Worm (Caenorhabditis elegans) whole organism, young adult: ENCODE data around the gene srw-95.

ENCODE experiments used
- B0019.2 ChIP-seq: fragments of 200-800 bp; sonication (Bioruptor generic); conservative IDR thresholded peaks from 2 replicates; pipeline ENCODE4 v1.3.6; 2022; ENCODE audit warnings: missing genetic modification reagents, missing genetic modification characterization, missing compliant biosample characterization
- C17E4.6 ChIP-seq: fragments of 200-800 bp; sonication (Bioruptor generic); IDR thresholded peaks from 2 replicates; pipeline ENCODE4 v1.3.6; 2022; ENCODE audit warnings: missing genetic modification reagents, missing genetic modification characterization, missing compliant biosample characterization
- F39B2.1 ChIP-seq: fragments of 200-800 bp; sonication (Bioruptor generic); IDR thresholded peaks from 2 replicates; pipeline ENCODE4 v1.3.6; 2022; ENCODE audit warnings: missing genetic modification reagents, missing genetic modification characterization, missing compliant biosample characterization
- F52B5.7 ChIP-seq: sonication (generic microtip); optimal IDR thresholded peaks from 2 replicates; lab custom pipeline; 2016; ENCODE audit warnings: mild to moderate bottlenecking, missing genetic modification characterization, missing compliant biosample characterization
- F57C9.4 ChIP-seq: sonication (generic microtip); optimal IDR thresholded peaks from 2 replicates; lab custom pipeline; 2017; ENCODE audit warnings: mild to moderate bottlenecking, missing genetic modification characterization, missing compliant biosample characterization
- ama-1 ChIP-seq, 3 experiments: fragments of 150-350 bp in 1 of 3; sonication (generic microtip) in 2 of 3; optimal IDR thresholded peaks; 2 replicates each; lab custom pipeline; 2014 to 2018; ENCODE audit warnings: missing biosample characterization in 2 of 3, missing genetic modification characterization in 2 of 3, missing genetic modification reagents in 2 of 3
- die-1 ChIP-seq: sonication (generic microtip); optimal IDR thresholded peaks from 2 replicates; lab custom pipeline; 2016; ENCODE audit warnings: missing genotype, mild to moderate bottlenecking, missing genetic modification characterization, missing compliant biosample characterization
- ekl-4 ChIP-seq: fragments of 200-800 bp; sonication (Bioruptor generic); IDR thresholded peaks from 2 replicates; pipeline ENCODE4 v1.3.6; 2022; ENCODE audit warnings: missing genetic modification reagents, missing genetic modification characterization, missing compliant biosample characterization
- madf-10 ChIP-seq: sonication (generic microtip); optimal IDR thresholded peaks from 2 replicates; lab custom pipeline; 2016; ENCODE audit warnings: mild to moderate bottlenecking, missing genetic modification characterization, missing compliant biosample characterization
- rcor-1 ChIP-seq: fragments of 200-800 bp; sonication (Bioruptor generic); IDR thresholded peaks from 2 replicates; pipeline ENCODE4 v1.3.6; 2022; ENCODE audit warnings: missing genetic modification reagents, missing genetic modification characterization, missing compliant biosample characterization
- sea-2 ChIP-seq: fragments of 200-800 bp; sonication (Bioruptor generic); IDR thresholded peaks from 2 replicates; pipeline ENCODE4 v1.3.6; 2022; ENCODE audit warnings: missing genetic modification characterization, missing compliant biosample characterization
- tlf-1 ChIP-seq: fragments of 200-800 bp; sonication (Bioruptor generic); optimal IDR thresholded peaks from 2 replicates; lab custom pipeline; 2018; ENCODE audit warnings: mild to moderate bottlenecking, missing genetic modification characterization, missing compliant biosample characterization
- zfh-2 ChIP-seq: fragments of 200-800 bp; sonication (Bioruptor generic); conservative IDR thresholded peaks from 2 replicates; pipeline ENCODE4 v1.3.6; 2022; ENCODE audit warnings: missing genetic modification reagents, missing genetic modification characterization, missing compliant biosample characterization

DNA sequence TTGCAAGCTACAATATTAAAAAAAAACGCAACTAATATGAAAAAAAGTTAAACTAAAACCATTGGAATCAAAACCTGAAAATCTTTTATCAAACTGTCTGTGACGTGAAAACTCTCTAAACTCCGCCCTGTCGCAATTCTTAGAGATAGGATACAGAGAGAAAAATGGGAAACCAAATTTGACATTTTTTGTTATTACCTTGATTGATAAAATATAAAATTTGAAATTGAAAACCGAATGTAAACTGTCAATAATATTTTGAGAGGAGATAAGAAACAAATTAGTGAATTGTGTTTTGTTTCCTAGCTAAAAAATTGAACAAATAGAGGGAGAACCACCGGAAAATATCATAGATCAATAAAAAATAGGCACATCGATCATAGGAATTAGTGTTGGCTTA lies 10.0 kb downstream of the srw-95 start:
- no peak for TF ChIP-seq sea-2 (GFP tag; lab: Robert Waterston, UW)
- no peak for TF ChIP-seq ama-1 (optimal IDR thresholded peaks at IDR 0.05; lab: Kevin White, UChicago)
- TF ChIP-seq ama-1 (GFP tag; optimal IDR thresholded peaks at IDR 0.05; lab: Kevin White, UChicago) = no peak
- TF ChIP-seq ekl-4 (GFP tag; lab: Robert Waterston, UW) = no peak
- TF ChIP-seq F52B5.7 = no peak
- no peak for TF ChIP-seq F39B2.1 (GFP tag; lab: Robert Waterston, UW)
- TF ChIP-seq tlf-1 = no peak
- TF ChIP-seq madf-10 (tag; lab: Kevin White, UChicago) = no peak
- TF ChIP-seq rcor-1 = no peak
- TF ChIP-seq C17E4.6 (GFP tag; lab: Robert Waterston, UW) = no peak
- no peak for TF ChIP-seq B0019.2
- TF ChIP-seq zfh-2 (GFP tag; lab: Robert Waterston, UW) = no peak
- no peak for TF ChIP-seq die-1 (tag; lab: Kevin White, UChicago)
- TF ChIP-seq F57C9.4 (tag; lab: Kevin White, UChicago) = no peak
